Worm (Caenorhabditis elegans): ENCODE results near the gene fbxa-15.

DNA sequence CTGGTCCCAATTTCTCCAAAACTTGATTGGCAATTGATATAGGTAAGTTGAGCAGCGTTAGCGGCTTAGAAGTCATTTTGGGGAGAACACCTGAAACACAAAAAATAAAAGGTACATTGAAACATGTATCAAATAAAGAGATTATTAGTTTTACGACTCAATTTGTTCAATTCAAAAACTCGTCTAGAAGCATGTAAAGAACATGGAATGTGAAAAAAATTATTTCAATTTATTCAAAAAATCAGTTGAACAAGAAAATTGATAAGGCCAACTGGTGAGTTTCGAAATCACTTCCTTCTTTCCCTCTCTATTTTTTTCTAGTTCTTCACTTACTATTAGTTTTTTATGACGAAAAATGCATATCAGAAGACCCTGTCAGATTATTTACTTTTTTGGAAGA, 45.9 kb downstream of the fbxa-15 start, which contains the start of gene fbxa-30:
- TF ChIP-seq elt-2 (tag; optimal IDR thresholded peaks at IDR 0.05) (no peak), C38D4.7 (GFP tag; optimal IDR thresholded peaks at IDR 0.05) (no peak)
